Worm (Caenorhabditis elegans) whole organism, late embryonic: ENCODE data around the gene F13A2.9.

Experiments
- C08G9.2 ChIP-seq: sonication (generic microtip); optimal IDR thresholded peaks from 2 replicates; lab custom pipeline; 2016; ENCODE audit warnings: mild to moderate bottlenecking, missing genetic modification characterization, moderate library complexity, missing compliant biosample characterization
- ceh-18 ChIP-seq: sonication (generic microtip); optimal IDR thresholded peaks from 2 replicates; lab custom pipeline; 2016; ENCODE audit warnings: missing genetic modification characterization, missing compliant biosample characterization
- ceh-2 ChIP-seq: sonication (generic microtip); optimal IDR thresholded peaks from 2 replicates; lab custom pipeline; 2016; ENCODE audit warnings: missing genotype, missing genetic modification characterization, missing compliant biosample characterization
- dve-1 ChIP-seq: sonication (generic microtip); optimal IDR thresholded peaks from 2 replicates; lab custom pipeline; 2017; ENCODE audit warnings: antibody characterized with exemption, mild to moderate bottlenecking, missing genetic modification characterization, missing compliant biosample characterization
- elt-2 ChIP-seq: sonication (generic microtip); optimal IDR thresholded peaks from 2 replicates; lab custom pipeline; 2016; ENCODE audit warnings: missing genetic modification reagents, missing genetic modification characterization, missing compliant biosample characterization
- ets-4 ChIP-seq: sonication (generic microtip); optimal IDR thresholded peaks from 2 replicates; lab custom pipeline; 2016; ENCODE audit warnings: missing genetic modification characterization, missing compliant biosample characterization
- hlh-13 ChIP-seq: fragments of 200-800 bp; sonication (Bioruptor generic); optimal IDR thresholded peaks from 2 replicates; lab custom pipeline; 2018; ENCODE audit warnings: mild to moderate bottlenecking, missing genetic modification characterization, missing compliant biosample characterization
- mec-3 ChIP-seq: sonication (generic microtip); optimal IDR thresholded peaks from 2 replicates; lab custom pipeline; 2016; ENCODE audit warnings: borderline replicate concordance, missing genetic modification characterization, missing compliant biosample characterization
- nhr-11 ChIP-seq: fragments of 150-350 bp; optimal IDR thresholded peaks from 2 replicates; lab custom pipeline; 2014; ENCODE audit warnings: missing biosample characterization, missing genetic modification characterization
- pha-4 ChIP-seq: fragments of 150-350 bp; optimal IDR thresholded peaks from 2 replicates; lab custom pipeline; 2018; ENCODE audit warnings: missing biosample characterization, missing genetic modification reagents, missing genetic modification characterization
- tbx-2 ChIP-seq: sonication (generic microtip); optimal IDR thresholded peaks from 2 replicates; lab custom pipeline; 2016; ENCODE audit warnings: missing genetic modification characterization, missing compliant biosample characterization

ce11 chrV:4359127-4359526 lies 28.2 kb downstream of the F13A2.9 start:
- TF ChIP-seq mec-3 (tag; lab: Kevin White, UChicago) = no peak
- TF ChIP-seq dve-1 = no peak
- no peak for TF ChIP-seq pha-4 (tag; lab: Kevin White, UChicago)
- no peak for TF ChIP-seq C08G9.2 (tag; lab: Kevin White, UChicago)
- TF ChIP-seq ceh-2 (tag; lab: Kevin White, UChicago) = no peak
- no peak for TF ChIP-seq nhr-11 (tag; lab: Kevin White, UChicago)
- no peak for TF ChIP-seq ceh-18 (tag; lab: Kevin White, UChicago)
- TF ChIP-seq elt-2 (tag; lab: Kevin White, UChicago) = no peak
- no peak for TF ChIP-seq tbx-2 (tag; lab: Kevin White, UChicago)
- no peak for TF ChIP-seq ets-4 (tag; lab: Kevin White, UChicago)
- TF ChIP-seq hlh-13 = no peak
